Fruit fly (Drosophila melanogaster) whole organism: ENCODE results near the gene Tep1.

Source experiments
- CG8478 ChIP-seq: fragments of >200 bp; optimal IDR thresholded peaks from 2 replicates; lab custom pipeline; 2018; ENCODE audit warnings: inconsistent platforms
- Dll ChIP-seq: fragments of >200 bp; optimal IDR thresholded peaks from 2 replicates; lab custom pipeline; 2017
- EcR ChIP-seq, 2 experiments: fragments of >200 bp; optimal IDR thresholded peaks; 2 replicates each; lab custom pipeline; 2017; ENCODE audit warnings: missing biosample characterization in 2 of 2, missing genetic modification characterization in 2 of 2, missing genetic modification reagents in 2 of 2
- pan ChIP-seq: fragments of >200 bp; optimal IDR thresholded peaks from 2 replicates; lab custom pipeline; 2017
- psq ChIP-seq: fragments of >200 bp; optimal IDR thresholded peaks from 2 replicates; lab custom pipeline; 2017
- usp ChIP-seq: fragments of >200 bp; optimal IDR thresholded peaks from 2 replicates; lab custom pipeline; 2017; ENCODE audit warnings: missing biosample characterization, missing genetic modification characterization, mixed read lengths

The Tep1 gene

dm6 chr2L:15865361-15865760, 28.2 kb downstream of the Tep1 start, which contains the start of gene CG42792:
Gene CG42792, minus strand, starts transcription at chr2L:15865461.
- TF ChIP-seq CG8478 (lab: Kevin White, UChicago) (no peak), EcR (GFP tag; optimal IDR thresholded peaks at IDR 0.05; lab: Kevin White, UChicago) (no peak), Dll (lab: Kevin White, UChicago) (no peak), pan (lab: Kevin White, UChicago) (no peak), psq (lab: Kevin White, UChicago) (no peak), usp (GFP tag; lab: Kevin White, UChicago) (no peak)

- no peak for TF ChIP-seq CG8478 (lab: Kevin White, UChicago)
- no peak for TF ChIP-seq usp (GFP tag; lab: Kevin White, UChicago)
These were observed 39.8 kb downstream of the Tep1 start, which contains the start of gene Tektin-A for dm6 chr2L:15853826-15854225. Gene Tektin-A, plus strand, starts transcription at chr2L:15854126.

- no peak for TF ChIP-seq Dll (lab: Kevin White, UChicago)
- TF ChIP-seq EcR (GFP tag; optimal IDR thresholded peaks at IDR 0.05; lab: Kevin White, UChicago) = no peak
- TF ChIP-seq psq (lab: Kevin White, UChicago) = no peak
- no peak for TF ChIP-seq pan (lab: Kevin White, UChicago)
- TF ChIP-seq CG8478 (lab: Kevin White, UChicago) = no peak
These were observed 41.3 kb downstream of the Tep1 start, which contains the start of gene CG13243 for dm6 chr2L:15852292-15852691. Gene CG13243, plus strand, starts transcription at chr2L:15852592.

- TF ChIP-seq usp (GFP tag; lab: Kevin White, UChicago) = no peak
- TF ChIP-seq Dll (lab: Kevin White, UChicago) = no peak
- TF ChIP-seq psq (lab: Kevin White, UChicago) = no peak
- no peak for TF ChIP-seq pan (lab: Kevin White, UChicago)
- TF ChIP-seq EcR (GFP tag; optimal IDR thresholded peaks at IDR 0.05; lab: Kevin White, UChicago) = no peak
- TF ChIP-seq CG8478 (lab: Kevin White, UChicago) = no peak
These were observed 47.0 kb downstream of the Tep1 start for dm6 chr2L:15846600-15846999.
